Fruit fly (Drosophila melanogaster) whole organism, embryonic: ENCODE data around the gene CG11089.

ENCODE experiments used
- ATbp ChIP-seq: fragments of 200-800 bp; sonication (Bioruptor generic); optimal IDR thresholded peaks from 2 replicates; lab custom pipeline; 2017; ENCODE audit warnings: missing biosample characterization, mild to moderate bottlenecking, missing genetic modification characterization, missing genetic modification reagents
- Atf3 ChIP-seq: fragments of 200-800 bp; sonication (Bioruptor generic); optimal IDR thresholded peaks from 3 replicates; lab custom pipeline; 2016; ENCODE audit warnings: missing biosample characterization, missing genetic modification characterization
- CG10267 ChIP-seq: fragments of 200-800 bp; sonication (Bioruptor generic); optimal IDR thresholded peaks from 2 replicates; lab custom pipeline; 2018; ENCODE audit warnings: missing biosample characterization, mild to moderate bottlenecking, missing genetic modification characterization, moderate library complexity
- CG10431 ChIP-seq: fragments of 200-800 bp; sonication (Bioruptor generic); optimal IDR thresholded peaks from 3 replicates; lab custom pipeline; 2018; ENCODE audit warnings: missing biosample characterization, mild to moderate bottlenecking, missing genetic modification characterization
- CG10462 ChIP-seq: fragments of 200-800 bp; sonication (Bioruptor generic); optimal IDR thresholded peaks from 2 replicates; lab custom pipeline; 2016; ENCODE audit warnings: missing biosample characterization, missing genetic modification characterization
- CG10979 ChIP-seq: fragments of 200-800 bp; sonication (Bioruptor generic); optimal IDR thresholded peaks from 2 replicates; lab custom pipeline; 2018; ENCODE audit warnings: missing biosample characterization, mild to moderate bottlenecking, missing genetic modification characterization, moderate library complexity
- CG11085 ChIP-seq: fragments of 200-800 bp; sonication (Bioruptor generic); IDR thresholded peaks from 2 replicates; pipeline ENCODE4 v1.3.6; 2022; ENCODE audit warnings: missing biosample characterization, missing genetic modification characterization
- CG12391 ChIP-seq: fragments of 200-800 bp; sonication (Bioruptor generic); optimal IDR thresholded peaks from 3 replicates; lab custom pipeline; 2018; ENCODE audit warnings: missing biosample characterization, mild to moderate bottlenecking, missing genetic modification characterization, moderate library complexity
- CG13624 ChIP-seq: fragments of 200-800 bp; sonication (Bioruptor generic); optimal IDR thresholded peaks from 2 replicates; lab custom pipeline; 2016; ENCODE audit warnings: missing biosample characterization, missing genetic modification characterization
- CG14014 ChIP-seq: fragments of 200-800 bp; sonication (Bioruptor generic); IDR thresholded peaks from 2 replicates; pipeline ENCODE4 v1.3.6; 2022; ENCODE audit warnings: missing biosample characterization, missing genetic modification characterization
- CG14667 ChIP-seq: fragments of 200-800 bp; sonication (Bioruptor generic); IDR thresholded peaks from 2 replicates; pipeline ENCODE4 v1.3.6; 2022; ENCODE audit warnings: missing biosample characterization, missing genetic modification characterization
- CG15479 ChIP-seq: fragments of 200-800 bp; sonication (Bioruptor generic); optimal IDR thresholded peaks from 3 replicates; lab custom pipeline; 2019; ENCODE audit warnings: missing biosample characterization, mild to moderate bottlenecking, missing genetic modification characterization, moderate library complexity
- CG18599 ChIP-seq: fragments of 200-800 bp; sonication (Bioruptor generic); optimal IDR thresholded peaks from 3 replicates; lab custom pipeline; 2017; ENCODE audit warnings: missing biosample characterization, missing genetic modification characterization, mild to moderate bottlenecking, moderate library complexity, missing genetic modification reagents
- CG2116 ChIP-seq: fragments of 200-800 bp; sonication (Bioruptor generic); optimal IDR thresholded peaks from 3 replicates; lab custom pipeline; 2018; ENCODE audit warnings: missing biosample characterization, mild to moderate bottlenecking, missing genetic modification characterization
- CG2120 ChIP-seq: fragments of 200-800 bp; sonication (Bioruptor generic); optimal IDR thresholded peaks from 3 replicates; lab custom pipeline; 2016; ENCODE audit warnings: missing biosample characterization, missing genetic modification characterization
- CG2875 ChIP-seq: fragments of 200-800 bp; sonication (Bioruptor generic); optimal IDR thresholded peaks from 2 replicates; lab custom pipeline; 2017; ENCODE audit warnings: missing biosample characterization, mild to moderate bottlenecking, missing genetic modification characterization, missing genetic modification reagents
- CG30403 ChIP-seq: fragments of 200-800 bp; sonication (Bioruptor generic); optimal IDR thresholded peaks from 3 replicates; lab custom pipeline; 2016; ENCODE audit warnings: missing biosample characterization, missing genetic modification characterization
- CG6854 ChIP-seq: fragments of 200-800 bp; sonication (Bioruptor generic); optimal IDR thresholded peaks from 3 replicates; lab custom pipeline; 2017; ENCODE audit warnings: missing biosample characterization, mild to moderate bottlenecking, missing genetic modification characterization
- CG7372 ChIP-seq: fragments of 200-800 bp; sonication (Bioruptor generic); IDR thresholded peaks from 2 replicates; pipeline ENCODE4 v1.3.6; 2022; ENCODE audit warnings: missing biosample characterization, missing genetic modification characterization
- CG8359 ChIP-seq: fragments of 200-800 bp; sonication (Bioruptor generic); optimal IDR thresholded peaks from 2 replicates; lab custom pipeline; 2017; ENCODE audit warnings: missing biosample characterization, mild to moderate bottlenecking, missing genetic modification characterization, borderline replicate concordance
- CG8765 ChIP-seq: fragments of 200-800 bp; sonication (Bioruptor generic); IDR thresholded peaks from 2 replicates; pipeline ENCODE4 v1.3.6; 2022; ENCODE audit warnings: missing biosample characterization, missing genetic modification characterization
- D ChIP-seq, 2 experiments: fragments of 200-800 bp in 1 of 2; fragments of >200 bp in 1 of 2; sonication (Bioruptor generic) in 1 of 2; optimal IDR thresholded peaks; 2 replicates in 1 of 2; 3 replicates in 1 of 2; lab custom pipeline; 2017; ENCODE audit warnings: mild to moderate bottlenecking in 1 of 2, missing biosample characterization in 1 of 2, missing genetic modification characterization in 1 of 2, missing genetic modification reagents in 1 of 2
- GATAe ChIP-seq: fragments of 200-800 bp; sonication (Bioruptor generic); conservative IDR thresholded peaks from 2 replicates; pipeline ENCODE4 v1.3.6; 2022; ENCODE audit warnings: missing biosample characterization, missing genetic modification characterization
- H15 ChIP-seq: fragments of 200-800 bp; sonication (Bioruptor generic); IDR thresholded peaks from 3 replicates; pipeline ENCODE4 v1.3.6; 2022; ENCODE audit warnings: missing biosample characterization, missing genetic modification characterization
- HHEX ChIP-seq: fragments of 200-800 bp; sonication (Bioruptor generic); optimal IDR thresholded peaks from 3 replicates; lab custom pipeline; 2017; ENCODE audit warnings: missing biosample characterization, mild to moderate bottlenecking, missing genetic modification characterization, missing genetic modification reagents
- HmgZ ChIP-seq: fragments of 200-800 bp; sonication (Bioruptor generic); optimal IDR thresholded peaks from 2 replicates; lab custom pipeline; 2018; ENCODE audit warnings: missing biosample characterization, mild to moderate bottlenecking, missing genetic modification characterization
- Hmx ChIP-seq: fragments of 200-800 bp; sonication (Bioruptor generic); optimal IDR thresholded peaks from 2 replicates; lab custom pipeline; 2016; ENCODE audit warnings: missing biosample characterization, missing genetic modification characterization
- Hr3 ChIP-seq: fragments of 200-800 bp; sonication (Bioruptor generic); optimal IDR thresholded peaks from 3 replicates; lab custom pipeline; 2016; ENCODE audit warnings: missing biosample characterization, missing genetic modification characterization
- Lpt ChIP-seq: fragments of >200 bp; optimal IDR thresholded peaks from 2 replicates; lab custom pipeline; 2018; ENCODE audit warnings: missing biosample characterization, missing genetic modification characterization
- NK7.1 ChIP-seq: fragments of 200-800 bp; sonication (Bioruptor generic); optimal IDR thresholded peaks from 3 replicates; lab custom pipeline; 2016; ENCODE audit warnings: missing biosample characterization, missing genetic modification characterization
- Scr ChIP-seq: fragments of 200-800 bp; sonication (Bioruptor generic); IDR thresholded peaks from 2 replicates; pipeline ENCODE4 v1.3.6; 2022; ENCODE audit warnings: missing biosample characterization, missing genetic modification characterization; ENCODE audit not compliant: partially characterized antibody
- Taf1 ChIP-seq: fragments of 200-800 bp; sonication (Bioruptor generic); IDR thresholded peaks from 2 replicates; pipeline ENCODE4 v1.3.6; 2022; ENCODE audit warnings: missing biosample characterization, missing genetic modification characterization
- ap ChIP-seq: fragments of 200-800 bp; sonication (Bioruptor generic); IDR thresholded peaks from 2 replicates; pipeline ENCODE4 v1.3.6; 2022; ENCODE audit warnings: missing biosample characterization, missing genetic modification characterization
- az2 ChIP-seq: fragments of 200-800 bp; sonication (Bioruptor generic); optimal IDR thresholded peaks from 3 replicates; lab custom pipeline; 2016; ENCODE audit warnings: missing biosample characterization, missing genetic modification characterization
- caup ChIP-seq: fragments of 200-800 bp; sonication (Bioruptor generic); optimal IDR thresholded peaks from 3 replicates; lab custom pipeline; 2017; ENCODE audit warnings: missing biosample characterization, mild to moderate bottlenecking, missing genetic modification characterization, moderate library complexity; ENCODE audit not compliant: severe bottlenecking
- crc ChIP-seq: fragments of 200-800 bp; sonication (Bioruptor generic); optimal IDR thresholded peaks from 2 replicates; lab custom pipeline; 2016; ENCODE audit warnings: missing biosample characterization, missing genetic modification characterization
- crp ChIP-seq, 2 experiments: fragments of 200-800 bp; sonication (Bioruptor generic); optimal IDR thresholded peaks; 2 replicates in 1 of 2; 3 replicates in 1 of 2; lab custom pipeline; 2017; ENCODE audit warnings: missing biosample characterization in 2 of 2, missing genetic modification characterization in 2 of 2, mild to moderate bottlenecking in 1 of 2, moderate library complexity in 1 of 2
- dan ChIP-seq: fragments of 200-800 bp; sonication (Bioruptor generic); IDR thresholded peaks from 2 replicates; pipeline ENCODE4 v1.3.6; 2022; ENCODE audit warnings: missing biosample characterization, missing genetic modification characterization
- dysf ChIP-seq: fragments of 200-800 bp; sonication (Bioruptor generic); IDR thresholded peaks from 3 replicates; pipeline ENCODE4 v1.3.6; 2022; ENCODE audit warnings: missing biosample characterization, missing genetic modification characterization
- ems ChIP-seq: fragments of 200-800 bp; sonication (Bioruptor generic); optimal IDR thresholded peaks from 3 replicates; lab custom pipeline; 2016; ENCODE audit warnings: missing biosample characterization, missing genetic modification characterization
- h ChIP-seq: fragments of >200 bp; optimal IDR thresholded peaks from 2 replicates; lab custom pipeline; 2017
- ham ChIP-seq: fragments of 200-800 bp; sonication (Bioruptor generic); IDR thresholded peaks from 2 replicates; pipeline ENCODE4 v1.3.6; 2022; ENCODE audit warnings: missing biosample characterization, missing genetic modification characterization
- lilli ChIP-seq: fragments of 200-800 bp; sonication (Bioruptor generic); optimal IDR thresholded peaks from 3 replicates; lab custom pipeline; 2016; ENCODE audit warnings: missing biosample characterization, missing genetic modification characterization
- lola ChIP-seq, 3 experiments: fragments of >200 bp in 2 of 3; fragments of 200-800 bp in 1 of 3; sonication (Bioruptor generic) in 1 of 3; optimal IDR thresholded peaks; 2 replicates each; lab custom pipeline; 2017 to 2019; ENCODE audit warnings: missing biosample characterization in 3 of 3, missing genetic modification characterization in 3 of 3, mild to moderate bottlenecking in 1 of 3, moderate library complexity in 1 of 3
- nmo ChIP-seq: fragments of 200-800 bp; sonication (Bioruptor generic); optimal IDR thresholded peaks from 2 replicates; lab custom pipeline; 2018; ENCODE audit warnings: missing biosample characterization, mild to moderate bottlenecking, missing genetic modification characterization, moderate library complexity
- nom ChIP-seq: fragments of 200-800 bp; sonication (Bioruptor generic); optimal IDR thresholded peaks from 2 replicates; lab custom pipeline; 2017; ENCODE audit warnings: missing biosample characterization, missing genetic modification characterization, mild to moderate bottlenecking, moderate library complexity, missing genetic modification reagents
- scrt ChIP-seq: fragments of 200-800 bp; sonication (Bioruptor generic); optimal IDR thresholded peaks from 2 replicates; lab custom pipeline; 2018; ENCODE audit warnings: missing biosample characterization, mild to moderate bottlenecking, missing genetic modification characterization, moderate library complexity
- stc ChIP-seq: fragments of 200-800 bp; sonication (Bioruptor generic); IDR thresholded peaks from 2 replicates; pipeline ENCODE4 v1.3.6; 2022; ENCODE audit warnings: missing biosample characterization, missing genetic modification characterization
- tin ChIP-seq: fragments of 200-800 bp; sonication (Bioruptor generic); optimal IDR thresholded peaks from 3 replicates; lab custom pipeline; 2016; ENCODE audit warnings: missing biosample characterization, missing genetic modification characterization
- zfh1 ChIP-seq: fragments of 200-800 bp; sonication (Bioruptor generic); IDR thresholded peaks from 3 replicates; pipeline ENCODE4 v1.3.6; 2022; ENCODE audit warnings: missing biosample characterization, missing genetic modification characterization

The CG11089 gene

DNA sequence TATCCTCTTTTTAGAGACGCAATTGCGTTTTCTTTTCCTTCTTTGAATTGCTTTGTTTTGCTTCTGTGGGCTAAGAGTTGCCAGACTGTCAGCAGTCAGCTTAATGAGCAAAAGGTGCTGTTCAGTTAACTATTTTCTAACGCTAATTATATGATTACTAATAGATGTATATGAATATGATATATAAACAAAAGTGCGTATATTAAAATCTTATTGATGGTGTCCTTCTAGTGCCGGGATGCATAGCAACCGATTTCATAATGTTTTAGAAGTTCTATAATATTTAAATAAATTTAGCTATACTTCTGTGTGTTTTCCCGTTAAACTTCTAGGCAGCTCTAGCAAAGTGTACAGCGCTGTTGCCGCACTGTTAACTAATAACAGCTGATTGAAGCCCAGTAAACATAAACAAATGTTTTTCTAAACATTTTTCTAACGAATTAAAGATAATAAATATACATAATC, 46.9 kb upstream of the CG11089 start, which contains the start of the genes Kaz and CG43273 (continued):
- no peak for TF ChIP-seq CG8359 (GFP tag; lab: Kevin White, UChicago)
- TF ChIP-seq Lpt (GFP tag; lab: Kevin White, UChicago), result no peak
- TF ChIP-seq caup (GFP tag; lab: Kevin White, UChicago), result no peak
- TF ChIP-seq tin (GFP tag; lab: Kevin White, UChicago), result peak; percentile 52
- peak; percentile 77 for TF ChIP-seq CG30403 (GFP tag; lab: Kevin White, UChicago)
- no peak for TF ChIP-seq D (optimal IDR thresholded peaks at IDR 0.05; lab: Kevin White, UChicago)
- TF ChIP-seq D (GFP tag; optimal IDR thresholded peaks at IDR 0.05; lab: Kevin White, UChicago), result no peak
- TF ChIP-seq dysf, result peak; percentile 56; the same call in 1 of the 3 replicates
- TF ChIP-seq NK7.1, result no peak
- TF ChIP-seq Hmx (GFP tag; lab: Kevin White, UChicago), result no peak
- TF ChIP-seq CG18599 (GFP tag; lab: Kevin White, UChicago), result peak; percentile 67
- no peak for TF ChIP-seq HHEX (GFP tag; lab: Kevin White, UChicago)
- peak; percentile 30; the same call in 1 of the 2 replicates for TF ChIP-seq Scr
- TF ChIP-seq GATAe (GFP tag; lab: Robert Waterston, UW), result no peak
- 0 out of 2 replicates have a peak, but pooled peaks have one; percentile 11 for TF ChIP-seq stc (GFP tag; lab: Robert Waterston, UW)
- no peak for TF ChIP-seq CG8765
- TF ChIP-seq CG6854 (GFP tag; lab: Kevin White, UChicago), result peak; percentile 11
- TF ChIP-seq scrt (GFP tag; lab: Kevin White, UChicago), result peak; percentile 42
- TF ChIP-seq CG12391 (tag; lab: Kevin White, UChicago), result peak; percentile 81
- no peak for TF ChIP-seq ham (GFP tag; lab: Robert Waterston, UW)
- TF ChIP-seq lola (GFP tag; optimal IDR thresholded peaks at IDR 0.05; lab: Kevin White, UChicago), result peak in 1 of 3 experiments; percentile 65
- TF ChIP-seq CG10979 (tag; lab: Kevin White, UChicago), result peak; percentile 56
- no peak for TF ChIP-seq CG15479 (GFP tag; lab: Kevin White, UChicago)
- TF ChIP-seq CG2875 (GFP tag; lab: Kevin White, UChicago), result no peak
- TF ChIP-seq Taf1, result no peak
- peak; percentile 13 for TF ChIP-seq CG13624
- TF ChIP-seq h (lab: Kevin White, UChicago), result no peak
- peak; percentile 67 for TF ChIP-seq CG2120 (GFP tag; lab: Kevin White, UChicago)
- TF ChIP-seq CG14667 (GFP tag; lab: Robert Waterston, UW), result no peak
- TF ChIP-seq CG7372 (GFP tag; lab: Robert Waterston, UW), result peak; percentile 69
- TF ChIP-seq crc (GFP tag; lab: Kevin White, UChicago), result no peak
- TF ChIP-seq ATbp (GFP tag; lab: Kevin White, UChicago), result no peak
- TF ChIP-seq CG2116 (GFP tag; lab: Kevin White, UChicago), result peak; percentile 60
- TF ChIP-seq Atf3, result no peak
- TF ChIP-seq CG10462, result peak; percentile 44
- TF ChIP-seq H15 (GFP tag; lab: Robert Waterston, UW), result no peak
- peak; percentile 83 for TF ChIP-seq nmo
- peak; percentile 55 for TF ChIP-seq az2 (GFP tag; lab: Kevin White, UChicago)
- TF ChIP-seq CG10431 (GFP tag; lab: Kevin White, UChicago), result no peak
- TF ChIP-seq Hr3, result peak; percentile 48
- peak; percentile 74 for TF ChIP-seq HmgZ (tag; lab: Kevin White, UChicago)
- no peak for TF ChIP-seq dan
- TF ChIP-seq zfh1 (GFP tag; lab: Robert Waterston, UW), result peak; percentile 34; the same call in 1 of the 3 replicates
- TF ChIP-seq CG10267 (tag; lab: Kevin White, UChicago), result peak; percentile 68
- TF ChIP-seq CG11085 (GFP tag; lab: Robert Waterston, UW), result no peak
- TF ChIP-seq nom (GFP tag; lab: Kevin White, UChicago), result no peak
- peak; percentile 73 for TF ChIP-seq lilli (GFP tag; lab: Kevin White, UChicago)
- TF ChIP-seq crp (GFP tag; optimal IDR thresholded peaks at IDR 0.05; lab: Kevin White, UChicago), result peak; percentile 34 to 89
- TF ChIP-seq CG14014 (GFP tag; lab: Robert Waterston, UW), result peak; percentile 60; the same call in 1 of the 2 replicates
- TF ChIP-seq ems, result peak; percentile 6
- no peak for TF ChIP-seq ap (GFP tag; lab: Robert Waterston, UW)
